Worm (Caenorhabditis elegans): ENCODE data around the gene M28.4.

The M28.4 gene

ce11 chrII:10643403-10643802, at the start of gene M28.4:
TSS of gene M28.4 (plus strand) at chrII:10643703.
- TF ChIP-seq mec-3 (tag; optimal IDR thresholded peaks at IDR 0.05; ENCODE audit: borderline replicate concordance): no peak
- no peak for TF ChIP-seq unc-42 (tag; optimal IDR thresholded peaks at IDR 0.05)
- TF ChIP-seq C08G9.2 (tag; optimal IDR thresholded peaks at IDR 0.05): no peak
- TF ChIP-seq che-1 (tag; optimal IDR thresholded peaks at IDR 0.05): no peak
- TF ChIP-seq ceh-48 (tag; optimal IDR thresholded peaks at IDR 0.05): no peak
- no peak for TF ChIP-seq unc-86 (tag; optimal IDR thresholded peaks at IDR 0.05)
- no peak for TF ChIP-seq ttx-3 (tag; optimal IDR thresholded peaks at IDR 0.05)

ce11 chrII:10594312-10594711, 49.2 kb upstream of the M28.4 start:
- TF ChIP-seq che-1 (tag; optimal IDR thresholded peaks at IDR 0.05): no peak
- TF ChIP-seq ceh-18 (tag; optimal IDR thresholded peaks at IDR 0.05): no peak
- no peak for TF ChIP-seq ztf-16 (tag; optimal IDR thresholded peaks at IDR 0.05)
- no peak for TF ChIP-seq pag-3 (tag; optimal IDR thresholded peaks at IDR 0.05; ENCODE audit: borderline replicate concordance)
- no peak for TF ChIP-seq ceh-34 (tag; optimal IDR thresholded peaks at IDR 0.05)
- no peak for TF ChIP-seq dmd-4 (tag; optimal IDR thresholded peaks at IDR 0.05; ENCODE audit: borderline replicate concordance)
- no peak for TF ChIP-seq mec-3 (tag; optimal IDR thresholded peaks at IDR 0.05; ENCODE audit: borderline replicate concordance)
- TF ChIP-seq ceh-9 (tag; optimal IDR thresholded peaks at IDR 0.05): no peak
- TF ChIP-seq ttx-3 (tag; optimal IDR thresholded peaks at IDR 0.05): no peak
- TF ChIP-seq fkh-10 (GFP tag; optimal IDR thresholded peaks at IDR 0.05): no peak
- no peak for TF ChIP-seq elt-4 (tag; optimal IDR thresholded peaks at IDR 0.05)
- no peak for TF ChIP-seq hlh-15 (tag; optimal IDR thresholded peaks at IDR 0.05)
- TF ChIP-seq Y22D7AL.16 (tag; optimal IDR thresholded peaks at IDR 0.05): no peak
- TF ChIP-seq C38D4.7 (GFP tag; optimal IDR thresholded peaks at IDR 0.05): no peak
- TF ChIP-seq K02D7.2 (tag; optimal IDR thresholded peaks at IDR 0.05): no peak
- no peak for TF ChIP-seq syd-9 (tag; optimal IDR thresholded peaks at IDR 0.05)
- TF ChIP-seq pha-2 (tag; optimal IDR thresholded peaks at IDR 0.05): no peak
- TF ChIP-seq unc-86 (tag; optimal IDR thresholded peaks at IDR 0.05): no peak
- TF ChIP-seq elt-2 (tag; optimal IDR thresholded peaks at IDR 0.05): no peak

- no peak for TF ChIP-seq unc-86 (tag; optimal IDR thresholded peaks at IDR 0.05)
- peak; percentile 94 for TF ChIP-seq elt-2 (tag; optimal IDR thresholded peaks at IDR 0.05)
- TF ChIP-seq sox-2 (GFP tag; IDR thresholded peaks at IDR 0.05): no peak
These were observed 48.7 kb upstream of the M28.4 start, which contains the start of gene C14A4.6 for ce11 chrII:10594758-10595157. TSS of gene C14A4.6 (minus strand) at chrII:10594776.

ce11 chrII:10596462-10596861, 47.0 kb upstream of the M28.4 start, which contains the start of gene C14A4.7:
TSS of gene C14A4.7 (minus strand) at chrII:10596562.
- TF ChIP-seq ceh-9 (tag; optimal IDR thresholded peaks at IDR 0.05): no peak
- TF ChIP-seq elt-2 (tag; optimal IDR thresholded peaks at IDR 0.05): no peak
- no peak for TF ChIP-seq gmeb-2 (tag; optimal IDR thresholded peaks at IDR 0.05)
- no peak for TF ChIP-seq pros-1 (tag; optimal IDR thresholded peaks at IDR 0.05)
- no peak for TF ChIP-seq tbx-7 (tag; optimal IDR thresholded peaks at IDR 0.05)
- no peak for TF ChIP-seq pag-3 (tag; optimal IDR thresholded peaks at IDR 0.05; ENCODE audit: borderline replicate concordance)

- no peak for TF ChIP-seq ceh-9 (tag; optimal IDR thresholded peaks at IDR 0.05)
- TF ChIP-seq sox-4 (tag; optimal IDR thresholded peaks at IDR 0.05): no peak
- no peak for TF ChIP-seq dve-1 (tag; optimal IDR thresholded peaks at IDR 0.05)
- no peak for TF ChIP-seq unc-86 (tag; optimal IDR thresholded peaks at IDR 0.05)
- TF ChIP-seq gmeb-2 (tag; optimal IDR thresholded peaks at IDR 0.05): no peak
- TF ChIP-seq ceh-22 (tag; optimal IDR thresholded peaks at IDR 0.05): no peak
- no peak for TF ChIP-seq ceh-24 (tag; optimal IDR thresholded peaks at IDR 0.05)
- TF ChIP-seq pha-2 (tag; optimal IDR thresholded peaks at IDR 0.05): no peak
- TF ChIP-seq elt-4 (tag; optimal IDR thresholded peaks at IDR 0.05): no peak
- TF ChIP-seq hlh-30 (tag; optimal IDR thresholded peaks at IDR 0.05; ENCODE audit: insufficient read depth): no peak
These were observed 45.5 kb upstream of the M28.4 start, which contains the start of gene C14A4.8 for ce11 chrII:10598039-10598438. TSS of gene C14A4.8 (minus strand) at chrII:10598139.

- TF ChIP-seq pha-4 (tag; optimal IDR thresholded peaks at IDR 0.05): no peak
- no peak for TF ChIP-seq unc-42 (tag; optimal IDR thresholded peaks at IDR 0.05)
- TF ChIP-seq dve-1 (tag; optimal IDR thresholded peaks at IDR 0.05): no peak
- TF ChIP-seq ets-4 (tag; optimal IDR thresholded peaks at IDR 0.05): no peak
These were observed 44.5 kb upstream of the M28.4 start, which contains the start of gene C14A4.9 for ce11 chrII:10598970-10599369. TSS of gene C14A4.9 (plus strand) at chrII:10599337.
